Worm (Caenorhabditis elegans) whole organism, early embryonic: ENCODE results near the gene F55B11.3.

ENCODE experiments used
- B0310.2 ChIP-seq: sonication (generic microtip); optimal IDR thresholded peaks from 2 replicates; lab custom pipeline; 2016; ENCODE audit warnings: mild to moderate bottlenecking, missing genetic modification characterization, missing compliant biosample characterization
- F13C5.2 ChIP-seq: sonication (generic microtip); optimal IDR thresholded peaks from 2 replicates; lab custom pipeline; 2017; ENCODE audit warnings: mild to moderate bottlenecking, missing genetic modification characterization, inconsistent platforms, missing compliant biosample characterization
- aly-1 ChIP-seq: sonication (generic microtip); optimal IDR thresholded peaks from 2 replicates; lab custom pipeline; 2016; ENCODE audit warnings: missing genetic modification characterization, missing compliant biosample characterization
- ama-1 ChIP-seq: fragments of 150-350 bp; optimal IDR thresholded peaks from 2 replicates; lab custom pipeline; 2014
- ceh-36 ChIP-seq: sonication (generic microtip); optimal IDR thresholded peaks from 2 replicates; lab custom pipeline; 2016; ENCODE audit warnings: missing genetic modification characterization, inconsistent platforms, missing compliant biosample characterization
- ets-7 ChIP-seq: sonication (generic microtip); optimal IDR thresholded peaks from 2 replicates; lab custom pipeline; 2016; ENCODE audit warnings: missing genotype, missing genetic modification characterization, missing compliant biosample characterization
- flt-1 ChIP-seq: fragments of 200-800 bp; sonication (Bioruptor generic); IDR thresholded peaks from 2 replicates; pipeline ENCODE4 v1.3.6; 2022; ENCODE audit warnings: missing genetic modification characterization, missing compliant biosample characterization
- tbx-11 ChIP-seq: fragments of 200-800 bp; sonication (Bioruptor generic); IDR thresholded peaks from 2 replicates; pipeline ENCODE4 v1.3.6; 2022; ENCODE audit warnings: missing genetic modification characterization, missing compliant biosample characterization
- tra-4 ChIP-seq: sonication (generic microtip); optimal IDR thresholded peaks from 2 replicates; lab custom pipeline; 2017; ENCODE audit warnings: missing genetic modification characterization, missing compliant biosample characterization

ce11 chrIV:14469013-14469412 lies 44.5 kb downstream of the F55B11.3 start:
- TF ChIP-seq ets-7 (tag; lab: Kevin White, UChicago) = no peak
- no peak for TF ChIP-seq flt-1
- TF ChIP-seq F13C5.2 (tag; lab: Kevin White, UChicago) = no peak
- TF ChIP-seq aly-1 (tag; lab: Kevin White, UChicago) = no peak
- no peak for TF ChIP-seq B0310.2 (tag; lab: Kevin White, UChicago)
- no peak for TF ChIP-seq tbx-11 (GFP tag; lab: Robert Waterston, UW)
- no peak for TF ChIP-seq ceh-36 (tag; lab: Kevin White, UChicago)
- TF ChIP-seq ama-1 (lab: Kevin White, UChicago) = no peak
- no peak for TF ChIP-seq tra-4 (tag; lab: Kevin White, UChicago)
